Fruit fly (Drosophila melanogaster) Kc167 (cell line): Measurements from ENCODE around the gene CG32087.

ENCODE experiments used
- insv ChIP-seq: fragments of >200 bp; optimal IDR thresholded peaks from 3 replicates; lab custom pipeline; 2018; ENCODE audit warnings: missing external identifiers
- psq ChIP-seq: fragments of >200 bp; optimal IDR thresholded peaks from 2 replicates; lab custom pipeline; 2017; ENCODE audit warnings: missing external identifiers

DNA sequence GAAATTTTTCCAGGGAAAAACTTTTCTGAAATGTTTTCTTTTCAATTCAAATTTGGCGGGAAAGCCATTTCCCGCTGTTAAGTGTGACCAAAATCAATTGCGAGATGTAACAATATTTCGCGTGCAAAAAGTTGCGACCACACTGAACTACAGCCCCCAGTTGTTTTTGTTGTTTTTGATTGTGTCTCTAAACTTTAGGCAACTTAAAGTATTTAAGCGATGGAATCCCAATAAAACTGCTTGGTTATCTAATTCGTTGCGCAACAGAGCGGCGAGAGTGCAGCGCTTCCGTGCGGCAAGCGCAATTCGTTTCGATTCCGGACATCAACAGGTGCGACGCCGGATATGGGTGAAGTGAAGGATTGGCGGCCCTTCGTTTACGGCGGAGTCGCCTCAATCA is 11.2 kb upstream of the CG32087 start, which contains the start of gene Bmcp:
- TF ChIP-seq insv (lab: Kevin White, UChicago) (no peak), psq (lab: Kevin White, UChicago) (no peak)
